Worm (Caenorhabditis elegans) whole organism, midembryonic: ENCODE measurements around the gene oac-37.

Source experiments
- T22C8.4 ChIP-seq: fragments of 200-800 bp; sonication (Bioruptor generic); IDR thresholded peaks from 2 replicates; pipeline ENCODE4 v1.3.6; 2022; ENCODE audit warnings: missing genetic modification characterization, missing compliant biosample characterization
- cog-1 ChIP-seq: sonication (generic microtip); optimal IDR thresholded peaks from 2 replicates; lab custom pipeline; 2016; ENCODE audit warnings: missing genetic modification characterization, missing compliant biosample characterization
- flt-1 ChIP-seq: fragments of 200-800 bp; sonication (Bioruptor generic); IDR thresholded peaks from 2 replicates; pipeline ENCODE4 v1.3.6; 2022; ENCODE audit warnings: missing genetic modification characterization, missing compliant biosample characterization
- klf-2 ChIP-seq: fragments of 200-800 bp; sonication (Bioruptor generic); conservative IDR thresholded peaks from 2 replicates; pipeline ENCODE4 v1.3.6; 2022; ENCODE audit warnings: missing genetic modification reagents, missing genetic modification characterization, missing compliant biosample characterization
- med-1 ChIP-seq: sonication (generic microtip); optimal IDR thresholded peaks from 2 replicates; lab custom pipeline; 2017; ENCODE audit warnings: missing genetic modification characterization, mild to moderate bottlenecking, missing compliant biosample characterization, antibody characterized with exemption, missing genetic modification reagents; ENCODE audit not compliant: insufficient read depth
- ref-1 ChIP-seq: fragments of 200-800 bp; sonication (Bioruptor generic); conservative IDR thresholded peaks from 2 replicates; pipeline ENCODE4 v1.3.6; 2022; ENCODE audit warnings: missing genetic modification reagents, missing genetic modification characterization, missing compliant biosample characterization
- tab-1 ChIP-seq: fragments of 200-800 bp; sonication (Bioruptor generic); IDR thresholded peaks from 2 replicates; pipeline ENCODE4 v1.3.6; 2022; ENCODE audit warnings: missing genetic modification characterization, missing compliant biosample characterization
- ztf-23 ChIP-seq: fragments of 200-800 bp; sonication (Bioruptor generic); IDR thresholded peaks from 2 replicates; pipeline ENCODE4 v1.3.6; 2022; ENCODE audit warnings: missing genetic modification reagents, missing genetic modification characterization, missing compliant biosample characterization
- ztf-29 ChIP-seq: fragments of 200-800 bp; sonication (Bioruptor generic); IDR thresholded peaks from 2 replicates; pipeline ENCODE4 v1.3.6; 2022; ENCODE audit warnings: missing genetic modification reagents, missing genetic modification characterization, missing compliant biosample characterization

DNA sequence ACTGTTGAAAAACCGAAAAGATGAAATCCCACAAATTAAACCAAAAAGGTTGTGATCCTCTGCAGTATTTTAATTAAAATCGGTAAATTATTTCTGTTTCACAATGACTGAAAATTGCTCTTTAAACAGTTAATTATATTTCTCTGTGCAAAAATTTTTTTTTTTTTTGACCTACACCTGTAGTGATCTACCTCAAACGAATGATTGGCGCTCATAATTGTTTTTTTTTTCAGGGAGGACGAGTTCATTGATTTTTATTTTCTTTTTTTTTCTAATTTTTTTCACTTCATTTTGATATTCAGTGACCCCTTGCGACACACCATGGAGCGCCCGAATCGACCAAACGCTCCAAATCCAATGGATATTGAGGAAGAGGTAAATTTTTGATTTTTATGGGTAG is 50.5 kb downstream of the oac-37 start, which contains the start of gene F02H6.2:
- no peak for TF ChIP-seq flt-1
- no peak for TF ChIP-seq ztf-23 (GFP tag; lab: Robert Waterston, UW)
- TF ChIP-seq T22C8.4: no peak
- no peak for TF ChIP-seq klf-2 (GFP tag; lab: Robert Waterston, UW)
- TF ChIP-seq med-1 (GFP tag; lab: Kevin White, UChicago): no peak
- TF ChIP-seq ref-1: no peak
- no peak for TF ChIP-seq ztf-29 (GFP tag; lab: Robert Waterston, UW)
- no peak for TF ChIP-seq cog-1 (tag; lab: Kevin White, UChicago)
- no peak for TF ChIP-seq tab-1
